Worm (Caenorhabditis elegans) whole organism, L4 larva: Measurements from ENCODE around the gene T01G6.10.

Experiments used
- R02D3.7 ChIP-seq: fragments of 150-350 bp; sonication (generic microtip); optimal IDR thresholded peaks from 3 replicates; lab custom pipeline; 2014; ENCODE audit warnings: missing biosample characterization, missing genetic modification characterization
- T26A8.4 ChIP-seq: fragments of 200-800 bp; sonication (Bioruptor generic); IDR thresholded peaks from 2 replicates; pipeline ENCODE4 v1.3.6; 2022; ENCODE audit warnings: missing genetic modification characterization, missing compliant biosample characterization
- ceh-28 ChIP-seq: fragments of 150-350 bp; optimal IDR thresholded peaks from 2 replicates; lab custom pipeline; 2014; ENCODE audit warnings: missing biosample characterization, missing genetic modification reagents, missing genetic modification characterization
- ceh-82 ChIP-seq: sonication (generic microtip); optimal IDR thresholded peaks from 2 replicates; lab custom pipeline; 2017; ENCODE audit warnings: missing biosample characterization, missing genetic modification characterization
- dve-1 ChIP-seq: sonication (generic microtip); optimal IDR thresholded peaks from 2 replicates; lab custom pipeline; 2017; ENCODE audit warnings: antibody characterized with exemption, mild to moderate bottlenecking, missing genetic modification characterization, missing compliant biosample characterization; ENCODE audit not compliant: insufficient read depth
- fkh-10 ChIP-seq: fragments of 150-350 bp; optimal IDR thresholded peaks from 2 replicates; lab custom pipeline; 2014; ENCODE audit warnings: missing biosample characterization, missing genetic modification reagents, missing genetic modification characterization
- mep-1 ChIP-seq: fragments of 150-350 bp; sonication (generic microtip); optimal IDR thresholded peaks from 3 replicates; lab custom pipeline; 2014; ENCODE audit warnings: missing biosample characterization, missing genetic modification characterization
- nhr-28 ChIP-seq: fragments of 150-350 bp; optimal IDR thresholded peaks from 2 replicates; lab custom pipeline; 2014; ENCODE audit warnings: missing biosample characterization, missing genetic modification characterization
- pha-4 ChIP-seq, 2 experiments: fragments of 150-350 bp in 1 of 2; fragments of 200-800 bp in 1 of 2; sonication (Bioruptor generic) in 1 of 2; IDR thresholded peaks in 1 of 2; optimal IDR thresholded peaks in 1 of 2; 2 replicates each; pipeline versions ENCODE4 v1.3.6 to Lab custom; 2014 to 2022; ENCODE audit warnings: missing genetic modification characterization in 2 of 2, missing genetic modification reagents in 2 of 2, missing biosample characterization in 1 of 2, missing compliant biosample characterization in 1 of 2
- unc-39 ChIP-seq: sonication (generic microtip); optimal IDR thresholded peaks from 2 replicates; lab custom pipeline; 2017; ENCODE audit warnings: missing biosample characterization, missing genetic modification characterization
- unc-62 ChIP-seq, 3 experiments: fragments of 150-350 bp in 1 of 3; sonication (generic microtip); optimal IDR thresholded peaks in 2 of 3; peaks in 1 of 3; 1 replicate in 1 of 3; 2 replicates in 2 of 3; lab custom pipeline; 2014 to 2017; ENCODE audit warnings: missing biosample characterization in 3 of 3, missing genetic modification characterization in 3 of 3, missing genetic modification reagents in 3 of 3, missing genotype in 1 of 3
- ztf-11 ChIP-seq: fragments of 150-350 bp; optimal IDR thresholded peaks from 2 replicates; lab custom pipeline; 2014; ENCODE audit warnings: missing biosample characterization, missing genetic modification characterization

ce11 chrV:453569-453968, 49.5 kb downstream of the T01G6.10 start, which contains the start of gene nhr-98:
- TF ChIP-seq ceh-82 (tag; lab: Kevin White, UChicago) (no peak), T26A8.4 (no peak), fkh-10 (GFP tag; lab: Kevin White, UChicago) (no peak), nhr-28 (no peak), unc-62 (GFP tag; optimal IDR thresholded peaks at IDR 0.05 in 1 of 2; lab: Kevin White, UChicago) (no peak), unc-62 (tag; optimal IDR thresholded peaks at IDR 0.05; lab: Kevin White, UChicago) (no peak), mep-1 (tag; lab: Kevin White, UChicago) (no peak), R02D3.7 (no peak), unc-39 (tag; lab: Kevin White, UChicago) (no peak), ceh-28 (tag; lab: Kevin White, UChicago) (no peak), ztf-11 (tag; lab: Kevin White, UChicago) (no peak), dve-1 (tag; lab: Kevin White, UChicago) (no peak), pha-4 (GFP tag; IDR thresholded peaks at IDR 0.05; lab: Robert Waterston, UW) (no peak), pha-4 (tag; optimal IDR thresholded peaks at IDR 0.05; lab: Kevin White, UChicago) (no peak)
